Worm (Caenorhabditis elegans): ENCODE data around the gene ctsa-3.1.

Gene ctsa-3.1

ce11 chrII:7231951-7232350 is 702 bp upstream of the ctsa-3.1 start:
- no peak for TF ChIP-seq sdc-2 (tag; optimal IDR thresholded peaks at IDR 0.05)
- TF ChIP-seq ceh-31 (tag; optimal IDR thresholded peaks at IDR 0.05) = no peak
- no peak for TF ChIP-seq lin-11 (tag; optimal IDR thresholded peaks at IDR 0.05)
- TF ChIP-seq Y22D7AL.16 (tag; optimal IDR thresholded peaks at IDR 0.05) = no peak
- TF ChIP-seq ceh-34 (tag; optimal IDR thresholded peaks at IDR 0.05) = no peak
- no peak for TF ChIP-seq F13H6.1 (tag; optimal IDR thresholded peaks at IDR 0.05)
- TF ChIP-seq sox-4 (tag; optimal IDR thresholded peaks at IDR 0.05) = no peak
- no peak for TF ChIP-seq zip-5 (tag; optimal IDR thresholded peaks at IDR 0.05)
- no peak for TF ChIP-seq rnt-1 (tag; optimal IDR thresholded peaks at IDR 0.05)
- TF ChIP-seq ztf-16 (tag; optimal IDR thresholded peaks at IDR 0.05) = no peak
- no peak for TF ChIP-seq unc-42 (tag; optimal IDR thresholded peaks at IDR 0.05)
- TF ChIP-seq tbx-2 (tag; optimal IDR thresholded peaks at IDR 0.05) = no peak
- no peak for TF ChIP-seq ceh-24 (tag; optimal IDR thresholded peaks at IDR 0.05)
- no peak for TF ChIP-seq T23F11.4 (GFP tag; optimal IDR thresholded peaks at IDR 0.05)
- TF ChIP-seq ahr-1 (tag; optimal IDR thresholded peaks at IDR 0.05) = no peak
- no peak for TF ChIP-seq hlh-30 (tag; optimal IDR thresholded peaks at IDR 0.05; ENCODE audit: insufficient read depth)
- TF ChIP-seq unc-55 (GFP tag; optimal IDR thresholded peaks at IDR 0.05) = no peak
- no peak for TF ChIP-seq ceh-22 (tag; optimal IDR thresholded peaks at IDR 0.05)
- no peak for TF ChIP-seq pax-1 (tag; optimal IDR thresholded peaks at IDR 0.05)
- no peak for TF ChIP-seq hlh-13 (GFP tag; optimal IDR thresholded peaks at IDR 0.05)

ce11 chrII:7233274-7233673 is 621 bp downstream of the ctsa-3.1 start:
- TF ChIP-seq hlh-8 (tag; optimal IDR thresholded peaks at IDR 0.05) (no peak), lin-11 (tag; optimal IDR thresholded peaks at IDR 0.05) (no peak), unc-42 (tag; optimal IDR thresholded peaks at IDR 0.05) (no peak), fkh-6 (tag; optimal IDR thresholded peaks at IDR 0.05) (no peak), nhr-232 (tag; optimal IDR thresholded peaks at IDR 0.05) (no peak), ahr-1 (tag; optimal IDR thresholded peaks at IDR 0.05) (no peak), sox-4 (tag; optimal IDR thresholded peaks at IDR 0.05) (no peak), sdc-2 (tag; optimal IDR thresholded peaks at IDR 0.05) (no peak), npax-4 (tag; optimal IDR thresholded peaks at IDR 0.05) (no peak), ceh-31 (tag; optimal IDR thresholded peaks at IDR 0.05) (no peak), ref-2 (tag; optimal IDR thresholded peaks at IDR 0.05) (no peak), ceh-24 (tag; optimal IDR thresholded peaks at IDR 0.05) (no peak), syd-9 (tag; optimal IDR thresholded peaks at IDR 0.05) (no peak), C38D4.7 (GFP tag; optimal IDR thresholded peaks at IDR 0.05) (no peak), zip-5 (tag; optimal IDR thresholded peaks at IDR 0.05) (no peak), ama-1 (optimal IDR thresholded peaks at IDR 0.05) (no peak), hlh-30 (tag; optimal IDR thresholded peaks at IDR 0.05; ENCODE audit: insufficient read depth) (no peak), hlh-13 (GFP tag; optimal IDR thresholded peaks at IDR 0.05) (no peak)

- TF ChIP-seq ceh-30 (tag; optimal IDR thresholded peaks at IDR 0.05) = no peak
- TF ChIP-seq fkh-10 (GFP tag; optimal IDR thresholded peaks at IDR 0.05) = no peak
- TF ChIP-seq dmd-4 (tag; optimal IDR thresholded peaks at IDR 0.05; ENCODE audit: borderline replicate concordance) = no peak
- no peak for TF ChIP-seq odd-2 (tag; optimal IDR thresholded peaks at IDR 0.05)
- no peak for TF ChIP-seq tbx-2 (tag; optimal IDR thresholded peaks at IDR 0.05)
- no peak for TF ChIP-seq sdc-2 (tag; optimal IDR thresholded peaks at IDR 0.05)
- TF ChIP-seq nhr-232 (tag; optimal IDR thresholded peaks at IDR 0.05) = no peak
- TF ChIP-seq mec-3 (tag; optimal IDR thresholded peaks at IDR 0.05; ENCODE audit: borderline replicate concordance) = no peak
- no peak for TF ChIP-seq ztf-16 (tag; optimal IDR thresholded peaks at IDR 0.05)
- no peak for TF ChIP-seq hlh-6 (tag; optimal IDR thresholded peaks at IDR 0.05)
- no peak for TF ChIP-seq ceh-48 (tag; optimal IDR thresholded peaks at IDR 0.05)
- TF ChIP-seq pros-1 (tag; optimal IDR thresholded peaks at IDR 0.05) = no peak
- TF ChIP-seq ceh-2 (tag; optimal IDR thresholded peaks at IDR 0.05) = no peak
- TF ChIP-seq pat-9 (tag; optimal IDR thresholded peaks at IDR 0.05) = no peak
- TF ChIP-seq unc-3 (GFP tag; conservative IDR thresholded peaks at IDR 0.05) = no peak
- no peak for TF ChIP-seq unc-3 (tag; optimal IDR thresholded peaks at IDR 0.05)
- no peak for TF ChIP-seq npax-4 (tag; optimal IDR thresholded peaks at IDR 0.05)
- no peak for TF ChIP-seq hlh-13 (GFP tag; optimal IDR thresholded peaks at IDR 0.05)
- no peak for TF ChIP-seq pax-1 (tag; optimal IDR thresholded peaks at IDR 0.05)
- TF ChIP-seq syd-9 (tag; optimal IDR thresholded peaks at IDR 0.05) = no peak
Measured at ce11 chrII:7236937-7237336, 4.3 kb downstream of the ctsa-3.1 start.

Measured in whole organism, late embryonic.